Worm (Caenorhabditis elegans) whole organism, L2 larva: ENCODE measurements around the gene clec-65.

ENCODE experiments used
- C34F6.9 ChIP-seq: fragments of 150-350 bp; optimal IDR thresholded peaks from 2 replicates; lab custom pipeline; 2014; ENCODE audit warnings: missing biosample characterization, missing genetic modification characterization
- F13H6.1 ChIP-seq: sonication (generic microtip); optimal IDR thresholded peaks from 2 replicates; lab custom pipeline; 2016; ENCODE audit warnings: missing genetic modification characterization, missing compliant biosample characterization
- R02D3.7 ChIP-seq: fragments of 150-350 bp; optimal IDR thresholded peaks from 2 replicates; lab custom pipeline; 2014; ENCODE audit warnings: missing biosample characterization, missing genetic modification characterization
- Y55F3AM.14 ChIP-seq: fragments of 200-800 bp; sonication (Bioruptor generic); optimal IDR thresholded peaks from 2 replicates; lab custom pipeline; 2018; ENCODE audit warnings: mild to moderate bottlenecking, missing genetic modification characterization, missing compliant biosample characterization
- ZK546.5 ChIP-seq: sonication (generic microtip); optimal IDR thresholded peaks from 2 replicates; lab custom pipeline; 2017; ENCODE audit warnings: missing biosample characterization, missing genetic modification characterization
- alr-1 ChIP-seq: fragments of 150-350 bp; optimal IDR thresholded peaks from 2 replicates; lab custom pipeline; 2014; ENCODE audit warnings: missing biosample characterization, missing genetic modification characterization
- aly-2 ChIP-seq: fragments of 150-350 bp; optimal IDR thresholded peaks from 2 replicates; lab custom pipeline; 2014; ENCODE audit warnings: missing biosample characterization, missing genetic modification characterization
- ama-1 ChIP-seq: fragments of 150-350 bp; optimal IDR thresholded peaks from 2 replicates; lab custom pipeline; 2018; ENCODE audit warnings: inconsistent platforms
- ceh-16 ChIP-seq: fragments of 150-350 bp; optimal IDR thresholded peaks from 2 replicates; lab custom pipeline; 2014; ENCODE audit warnings: missing biosample characterization, missing genetic modification characterization
- crh-2 ChIP-seq: sonication (generic microtip); optimal IDR thresholded peaks from 2 replicates; lab custom pipeline; 2017; ENCODE audit warnings: missing biosample characterization, missing genetic modification characterization
- dmd-4 ChIP-seq: sonication (generic microtip); optimal IDR thresholded peaks from 2 replicates; lab custom pipeline; 2017; ENCODE audit warnings: missing biosample characterization, missing genetic modification characterization
- egl-27 ChIP-seq: sonication (generic microtip); optimal IDR thresholded peaks from 3 replicates; lab custom pipeline; 2017; ENCODE audit warnings: missing biosample characterization, missing genetic modification reagents, missing genetic modification characterization
- elt-3 ChIP-seq: sonication (generic microtip); optimal IDR thresholded peaks from 2 replicates; lab custom pipeline; 2017; ENCODE audit warnings: missing biosample characterization, missing genetic modification characterization
- fos-1 ChIP-seq: fragments of 150-350 bp; optimal IDR thresholded peaks from 2 replicates; lab custom pipeline; 2014; ENCODE audit warnings: missing biosample characterization, missing genetic modification characterization
- gmeb-1 ChIP-seq: fragments of 150-350 bp; optimal IDR thresholded peaks from 2 replicates; lab custom pipeline; 2014; ENCODE audit warnings: missing biosample characterization, missing genetic modification characterization
- lin-11 ChIP-seq: fragments of 150-350 bp; sonication (generic microtip); optimal IDR thresholded peaks from 2 replicates; lab custom pipeline; 2014; ENCODE audit warnings: missing biosample characterization, missing genetic modification characterization, inconsistent platforms, mixed read lengths
- lin-39 ChIP-seq: fragments of 150-350 bp; optimal IDR thresholded peaks from 2 replicates; lab custom pipeline; 2014; ENCODE audit warnings: missing biosample characterization, missing genetic modification reagents, missing genetic modification characterization
- mab-5 ChIP-seq: fragments of 150-350 bp; optimal IDR thresholded peaks from 2 replicates; lab custom pipeline; 2014; ENCODE audit warnings: missing biosample characterization, missing genetic modification characterization
- mbf-1 ChIP-seq: sonication (generic microtip); optimal IDR thresholded peaks from 2 replicates; lab custom pipeline; 2017; ENCODE audit warnings: missing biosample characterization, missing genetic modification characterization
- mdl-1 ChIP-seq, 2 experiments: fragments of 150-350 bp in 1 of 2; sonication (generic microtip) in 1 of 2; optimal IDR thresholded peaks; 2 replicates each; lab custom pipeline; 2017; ENCODE audit warnings: missing biosample characterization in 2 of 2, missing genetic modification characterization in 2 of 2
- nhr-11 ChIP-seq: fragments of 150-350 bp; optimal IDR thresholded peaks from 2 replicates; lab custom pipeline; 2014; ENCODE audit warnings: missing biosample characterization, missing genetic modification characterization
- nhr-129 ChIP-seq: fragments of 150-350 bp; optimal IDR thresholded peaks from 2 replicates; lab custom pipeline; 2014; ENCODE audit warnings: missing biosample characterization, missing genetic modification characterization
- nhr-21 ChIP-seq: fragments of 150-350 bp; optimal IDR thresholded peaks from 2 replicates; lab custom pipeline; 2014; ENCODE audit warnings: missing biosample characterization, missing genetic modification characterization
- nhr-23 ChIP-seq: fragments of 150-350 bp; optimal IDR thresholded peaks from 2 replicates; lab custom pipeline; 2014; ENCODE audit warnings: missing biosample characterization, missing genetic modification reagents, missing genetic modification characterization
- nhr-237 ChIP-seq: fragments of 150-350 bp; optimal IDR thresholded peaks from 2 replicates; lab custom pipeline; 2014; ENCODE audit warnings: missing biosample characterization, missing genetic modification characterization
- nhr-25 ChIP-seq: fragments of 150-350 bp; sonication (generic microtip); optimal IDR thresholded peaks from 3 replicates; lab custom pipeline; 2014; ENCODE audit warnings: missing biosample characterization, missing genetic modification characterization
- nhr-77 ChIP-seq: fragments of 150-350 bp; optimal IDR thresholded peaks from 2 replicates; lab custom pipeline; 2014; ENCODE audit warnings: missing biosample characterization, missing genetic modification characterization
- peb-1 ChIP-seq: fragments of 150-350 bp; optimal IDR thresholded peaks from 2 replicates; lab custom pipeline; 2014; ENCODE audit warnings: missing biosample characterization, missing genetic modification characterization
- sem-4 ChIP-seq: fragments of 150-350 bp; optimal IDR thresholded peaks from 2 replicates; lab custom pipeline; 2014; ENCODE audit warnings: missing biosample characterization, missing genetic modification reagents, missing genetic modification characterization
- skn-1 ChIP-seq: sonication (generic microtip); optimal IDR thresholded peaks from 2 replicates; lab custom pipeline; 2017; ENCODE audit warnings: missing biosample characterization, missing genetic modification characterization
- sma-9 ChIP-seq, 2 experiments: fragments of 150-350 bp in 1 of 2; sonication (generic microtip) in 1 of 2; optimal IDR thresholded peaks; 2 replicates each; lab custom pipeline; 2014 to 2016; ENCODE audit warnings: missing genetic modification characterization in 2 of 2, mild to moderate bottlenecking in 1 of 2, missing biosample characterization in 1 of 2, missing compliant biosample characterization in 1 of 2, missing genetic modification reagents in 1 of 2, moderate library complexity in 1 of 2
- unc-39 ChIP-seq: fragments of 150-350 bp; optimal IDR thresholded peaks from 2 replicates; lab custom pipeline; 2014; ENCODE audit warnings: missing biosample characterization, missing genetic modification characterization
- unc-55 ChIP-seq: fragments of 150-350 bp; sonication (generic microtip); optimal IDR thresholded peaks from 3 replicates; lab custom pipeline; 2014; ENCODE audit warnings: missing biosample characterization, missing genetic modification reagents, missing genetic modification characterization
- unc-62 ChIP-seq: fragments of 150-350 bp; optimal IDR thresholded peaks from 2 replicates; lab custom pipeline; 2014; ENCODE audit warnings: missing biosample characterization, missing genetic modification reagents, missing genetic modification characterization
- zag-1 ChIP-seq: fragments of 150-350 bp; optimal IDR thresholded peaks from 2 replicates; lab custom pipeline; 2014; ENCODE audit warnings: missing biosample characterization, missing genetic modification characterization
- ztf-11 ChIP-seq: sonication (generic microtip); optimal IDR thresholded peaks from 2 replicates; lab custom pipeline; 2017; ENCODE audit warnings: missing biosample characterization, missing genetic modification characterization

The clec-65 gene

ce11 chrII:12921478-12921877 lies 20.4 kb downstream of the clec-65 start:
- TF ChIP-seq alr-1 (no peak), nhr-23 (tag; lab: Kevin White, UChicago) (no peak), mab-5 (tag; lab: Kevin White, UChicago) (no peak), gmeb-1 (tag; lab: Kevin White, UChicago) (no peak), dmd-4 (tag; lab: Kevin White, UChicago) (no peak), R02D3.7 (no peak), mbf-1 (no peak), ZK546.5 (tag; lab: Kevin White, UChicago) (no peak), elt-3 (tag; lab: Kevin White, UChicago) (no peak), lin-39 (tag; lab: Kevin White, UChicago) (no peak), nhr-25 (no peak), aly-2 (tag; lab: Kevin White, UChicago) (no peak), egl-27 (tag; lab: Kevin White, UChicago) (no peak), unc-62 (GFP tag; lab: Kevin White, UChicago) (no peak), nhr-77 (tag; lab: Kevin White, UChicago) (no peak), mdl-1 (tag; optimal IDR thresholded peaks at IDR 0.05; lab: Kevin White, UChicago) (no peak)

DNA sequence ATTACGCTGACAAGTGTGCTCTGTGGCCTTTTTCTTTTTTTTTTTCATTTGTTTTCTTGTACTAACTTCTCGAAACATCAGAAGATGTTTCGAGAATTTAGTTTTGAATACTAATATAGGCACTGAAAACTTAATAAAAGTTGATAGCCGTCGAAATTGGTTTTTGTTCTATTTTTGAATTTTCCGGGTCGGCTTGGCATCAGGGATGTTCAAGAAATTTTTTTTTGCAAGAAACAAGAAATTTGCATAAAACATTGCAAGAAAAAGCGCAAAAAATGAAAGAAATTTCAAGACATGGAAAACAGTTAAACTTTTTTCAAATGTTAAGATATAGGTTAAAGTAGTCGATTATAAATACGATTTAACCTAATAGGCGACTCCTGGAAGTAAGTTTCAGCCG lies 22.1 kb downstream of the clec-65 start:
- TF ChIP-seq egl-27 (tag; lab: Kevin White, UChicago) (no peak), R02D3.7 (no peak), ZK546.5 (tag; lab: Kevin White, UChicago) (no peak), peb-1 (tag; lab: Kevin White, UChicago) (no peak), ceh-16 (tag; lab: Kevin White, UChicago) (no peak), nhr-23 (tag; lab: Kevin White, UChicago) (no peak), lin-39 (tag; lab: Kevin White, UChicago) (no peak), nhr-25 (no peak)

- TF ChIP-seq aly-2 (tag; lab: Kevin White, UChicago) (no peak), nhr-11 (no peak), nhr-25 (no peak)
These were observed 24.4 kb downstream of the clec-65 start, which contains the start of gene F58G1.8 for ce11 chrII:12925551-12925950. TSS of gene F58G1.8 (minus strand) at chrII:12925651.

DNA sequence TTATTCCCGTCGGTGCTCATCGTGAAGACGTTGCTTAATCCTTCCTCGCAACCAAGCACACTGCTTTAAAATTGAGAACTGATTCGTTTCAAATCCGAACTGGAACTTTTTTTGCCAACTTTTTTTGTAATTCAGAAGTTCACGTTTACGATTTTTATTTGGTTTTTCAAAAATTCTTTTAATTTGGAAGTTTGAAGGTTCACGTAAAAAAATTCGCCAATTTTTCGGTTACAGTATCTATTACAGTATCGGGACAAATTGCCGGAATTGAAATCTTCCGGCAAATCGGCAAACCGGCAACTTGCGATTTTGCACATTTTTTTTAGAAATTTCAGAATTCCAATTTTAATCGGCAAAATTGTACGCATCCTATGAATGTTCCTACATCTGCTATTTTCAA lies 27.1 kb downstream of the clec-65 start, which contains the start of gene F58G1.3:
TSS of gene F58G1.3 (minus strand) at position 101 of the 400 bp plus-strand sequence.
- TF ChIP-seq unc-62 (GFP tag; lab: Kevin White, UChicago) (no peak), lin-39 (tag; lab: Kevin White, UChicago) (no peak), peb-1 (tag; lab: Kevin White, UChicago) (no peak), sem-4 (tag; lab: Kevin White, UChicago) (no peak), ama-1 (lab: Kevin White, UChicago) (no peak), nhr-237 (tag; lab: Kevin White, UChicago) (no peak), sma-9 (GFP tag; optimal IDR thresholded peaks at IDR 0.05; lab: Kevin White, UChicago) (no peak), sma-9 (tag; optimal IDR thresholded peaks at IDR 0.05; lab: Kevin White, UChicago) (no peak), aly-2 (tag; lab: Kevin White, UChicago) (no peak), nhr-21 (tag; lab: Kevin White, UChicago) (no peak), unc-55 (GFP tag; lab: Kevin White, UChicago) (no peak)

ce11 chrII:12930138-12930537 lies 29.0 kb downstream of the clec-65 start:
- TF ChIP-seq fos-1 (tag; lab: Kevin White, UChicago) (peak; percentile 13), F13H6.1 (tag; lab: Kevin White, UChicago) (no peak)

ce11 chrII:12931456-12931923 lies 30.4 kb downstream of the clec-65 start, which contains the start of gene dct-18:
TSS of gene dct-18 (plus strand) at chrII:12931873.
- TF ChIP-seq alr-1 = no peak
- no peak for TF ChIP-seq unc-62 (GFP tag; lab: Kevin White, UChicago)
- peak; percentile 85 for TF ChIP-seq crh-2 (tag; lab: Kevin White, UChicago)
- TF ChIP-seq fos-1 (tag; lab: Kevin White, UChicago) = peak; percentile 81
- TF ChIP-seq sma-9 (GFP tag; optimal IDR thresholded peaks at IDR 0.05; lab: Kevin White, UChicago) = peak; percentile 18
- no peak for TF ChIP-seq sma-9 (tag; optimal IDR thresholded peaks at IDR 0.05; lab: Kevin White, UChicago)

DNA sequence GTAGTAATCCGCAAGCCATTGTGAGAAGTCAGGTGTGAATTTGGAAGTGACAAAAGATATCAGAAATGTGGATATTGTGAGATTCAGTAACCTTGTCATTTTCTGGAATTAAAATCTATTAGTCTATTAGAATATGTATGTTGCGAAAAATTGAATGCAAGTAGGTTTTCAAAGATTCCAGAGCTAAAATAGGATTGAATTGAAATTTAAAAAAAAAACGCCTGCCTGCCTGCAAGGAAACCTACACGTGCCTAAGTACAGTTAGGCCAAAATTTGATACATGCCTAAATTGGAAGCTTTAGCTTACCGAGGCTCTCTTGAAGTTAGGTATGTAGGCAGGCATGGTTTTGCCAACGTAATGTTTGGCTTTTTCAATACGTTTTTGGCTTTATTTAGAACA lies 34.1 kb downstream of the clec-65 start, which contains the start of gene lips-9:
TSS of gene lips-9 (minus strand) at position 101 of the 400 bp plus-strand sequence.
- TF ChIP-seq ZK546.5 (tag; lab: Kevin White, UChicago) = no peak
- no peak for TF ChIP-seq fos-1 (tag; lab: Kevin White, UChicago)
- TF ChIP-seq skn-1 (tag; lab: Kevin White, UChicago) = no peak
- no peak for TF ChIP-seq ztf-11
- TF ChIP-seq F13H6.1 (tag; lab: Kevin White, UChicago) = no peak
- TF ChIP-seq sma-9 (GFP tag; optimal IDR thresholded peaks at IDR 0.05; lab: Kevin White, UChicago) = no peak
- TF ChIP-seq sma-9 (tag; optimal IDR thresholded peaks at IDR 0.05; lab: Kevin White, UChicago) = no peak
- no peak for TF ChIP-seq unc-62 (GFP tag; lab: Kevin White, UChicago)
- TF ChIP-seq unc-55 (GFP tag; lab: Kevin White, UChicago) = no peak
- TF ChIP-seq unc-39 = no peak
- no peak for TF ChIP-seq mdl-1 (tag; optimal IDR thresholded peaks at IDR 0.05; lab: Kevin White, UChicago)
- TF ChIP-seq egl-27 (tag; lab: Kevin White, UChicago) = no peak
- TF ChIP-seq zag-1 = no peak
- TF ChIP-seq Y55F3AM.14 (GFP tag; lab: Kevin White, UChicago) = no peak
- no peak for TF ChIP-seq aly-2 (tag; lab: Kevin White, UChicago)
- TF ChIP-seq lin-11 (tag; lab: Kevin White, UChicago) = no peak
- TF ChIP-seq nhr-129 (tag; lab: Kevin White, UChicago) = no peak
- TF ChIP-seq mbf-1 = no peak
- TF ChIP-seq C34F6.9 (tag; lab: Kevin White, UChicago) = no peak
- no peak for TF ChIP-seq nhr-11
- TF ChIP-seq peb-1 (tag; lab: Kevin White, UChicago) = no peak
